Worm (Caenorhabditis elegans) whole organism, late embryonic: ENCODE measurements around the gene R04B5.1.

Experiments used
- ama-1 ChIP-seq: fragments of 150-350 bp; optimal IDR thresholded peaks from 2 replicates; lab custom pipeline; 2014
- ceh-18 ChIP-seq: sonication (generic microtip); optimal IDR thresholded peaks from 2 replicates; lab custom pipeline; 2016; ENCODE audit warnings: missing genetic modification characterization, missing compliant biosample characterization
- ceh-6 ChIP-seq: fragments of 200-800 bp; sonication (Bioruptor generic); optimal IDR thresholded peaks from 2 replicates; lab custom pipeline; 2018; ENCODE audit warnings: mild to moderate bottlenecking, missing genetic modification characterization, missing compliant biosample characterization
- ceh-9 ChIP-seq: sonication (generic microtip); optimal IDR thresholded peaks from 2 replicates; lab custom pipeline; 2016; ENCODE audit warnings: mild to moderate bottlenecking, missing genetic modification characterization, inconsistent platforms, missing compliant biosample characterization
- dve-1 ChIP-seq: sonication (generic microtip); optimal IDR thresholded peaks from 2 replicates; lab custom pipeline; 2017; ENCODE audit warnings: antibody characterized with exemption, mild to moderate bottlenecking, missing genetic modification characterization, missing compliant biosample characterization
- elt-2 ChIP-seq: sonication (generic microtip); optimal IDR thresholded peaks from 2 replicates; lab custom pipeline; 2016; ENCODE audit warnings: missing genetic modification reagents, missing genetic modification characterization, missing compliant biosample characterization
- fkh-10 ChIP-seq: fragments of 150-350 bp; optimal IDR thresholded peaks from 2 replicates; lab custom pipeline; 2014; ENCODE audit warnings: missing biosample characterization, missing genetic modification reagents, missing genetic modification characterization
- mec-3 ChIP-seq: sonication (generic microtip); optimal IDR thresholded peaks from 2 replicates; lab custom pipeline; 2016; ENCODE audit warnings: borderline replicate concordance, missing genetic modification characterization, missing compliant biosample characterization
- nhr-11 ChIP-seq: fragments of 150-350 bp; optimal IDR thresholded peaks from 2 replicates; lab custom pipeline; 2014; ENCODE audit warnings: missing biosample characterization, missing genetic modification characterization
- pha-4 ChIP-seq: fragments of 150-350 bp; optimal IDR thresholded peaks from 2 replicates; lab custom pipeline; 2018; ENCODE audit warnings: missing biosample characterization, missing genetic modification reagents, missing genetic modification characterization

DNA sequence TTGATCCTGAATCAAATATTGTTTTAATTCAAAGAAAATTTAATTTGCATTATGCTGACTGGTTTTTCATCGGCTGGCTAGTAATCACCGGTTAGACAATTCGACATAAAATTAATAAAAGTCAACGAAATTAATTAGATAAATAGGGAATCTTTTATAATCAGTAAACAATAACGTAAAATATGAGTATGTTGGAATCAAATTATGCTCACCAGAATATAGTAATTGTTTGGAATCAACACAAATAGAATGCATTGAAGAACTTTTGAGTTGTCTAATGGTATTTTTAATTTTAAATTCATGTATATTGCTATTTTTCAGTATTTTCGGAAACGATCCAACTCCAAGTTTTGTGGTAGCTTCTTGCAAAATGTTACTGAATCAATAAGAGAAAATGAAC is 27.3 kb upstream of the R04B5.1 start, which contains the start of gene C08B6.2:
- TF ChIP-seq ceh-18 (tag; lab: Kevin White, UChicago), result no peak
- TF ChIP-seq ceh-6, result no peak
- TF ChIP-seq fkh-10 (GFP tag; lab: Kevin White, UChicago), result no peak
- TF ChIP-seq ceh-9 (tag; lab: Kevin White, UChicago), result no peak
- no peak for TF ChIP-seq ama-1 (lab: Kevin White, UChicago)
- no peak for TF ChIP-seq nhr-11
- no peak for TF ChIP-seq mec-3
- TF ChIP-seq elt-2 (tag; lab: Kevin White, UChicago), result no peak
- no peak for TF ChIP-seq pha-4 (tag; lab: Kevin White, UChicago)
- no peak for TF ChIP-seq dve-1 (tag; lab: Kevin White, UChicago)
